Worm (Caenorhabditis elegans): ENCODE measurements around the gene gmpr-1.

ce11 chrV:4411714-4412113, 40.5 kb upstream of the gmpr-1 start, which contains the start of gene Y47D7A.17:
- TF ChIP-seq unc-62 (GFP tag; optimal IDR thresholded peaks at IDR 0.05 in 1 of 2) (no peak), unc-62 (tag; optimal IDR thresholded peaks at IDR 0.05) (no peak), lin-13 (GFP tag; optimal IDR thresholded peaks at IDR 0.05) (no peak), ama-1 (optimal IDR thresholded peaks at IDR 0.05) (no peak), nhr-237 (tag; optimal IDR thresholded peaks at IDR 0.05) (no peak), T26A8.4 (GFP tag; IDR thresholded peaks at IDR 0.05) (no peak), zfp-3 (GFP tag; conservative IDR thresholded peaks at IDR 0.05) (no peak), pqm-1 (tag; optimal IDR thresholded peaks at IDR 0.05) (no peak), set-16 (GFP tag; IDR thresholded peaks at IDR 0.05) (no peak), nhr-76 (tag; optimal IDR thresholded peaks at IDR 0.05) (no peak), lin-29 (GFP tag; IDR thresholded peaks at IDR 0.05) (no peak), T20F7.1 (GFP tag; optimal IDR thresholded peaks at IDR 0.05) (no peak), hlh-30 (tag; optimal IDR thresholded peaks at IDR 0.05; ENCODE audit: insufficient read depth) (no peak)
